Worm (Caenorhabditis elegans) whole organism, early embryonic: Measurements from ENCODE around the gene C32B5.6.
"Not testable (repeated sequence)": the region's sequence is repeated elsewhere in the genome, so short reads cannot be mapped to it uniquely, and the experiment has no call there.

Source experiments
- hnd-1 ChIP-seq: sonication (generic microtip); optimal IDR thresholded peaks from 2 replicates; lab custom pipeline; 2016; ENCODE audit warnings: missing genetic modification characterization, missing compliant biosample characterization
- tra-4 ChIP-seq: sonication (generic microtip); optimal IDR thresholded peaks from 2 replicates; lab custom pipeline; 2017; ENCODE audit warnings: missing genetic modification characterization, missing compliant biosample characterization

- TF ChIP-seq tra-4, hnd-1 (tag; lab: Kevin White, UChicago): not testable (repeated sequence)
Observed at ce11 chrII:968106-968505, at the start of gene C32B5.6.
